Worm (Caenorhabditis elegans): ENCODE measurements around the gene cup-14.

The cup-14 gene

DNA sequence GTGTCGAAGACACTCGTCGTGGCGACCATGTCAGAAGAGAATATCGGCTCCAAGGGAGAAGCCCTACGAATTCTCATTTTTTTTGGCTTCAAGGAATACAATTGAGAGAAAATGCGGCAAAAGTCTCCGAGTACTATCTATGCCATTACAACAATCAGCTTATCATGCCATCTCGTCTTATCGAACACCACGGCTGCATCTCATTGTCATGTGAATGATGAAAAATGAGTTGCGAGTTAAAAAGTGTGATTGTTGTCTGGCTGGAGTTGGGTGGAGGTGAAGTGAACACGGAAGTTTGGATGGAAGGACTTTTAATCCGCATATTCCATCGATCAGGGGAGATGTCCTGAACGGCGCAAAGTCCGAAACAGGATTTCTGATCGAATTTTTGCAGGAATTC lies 11.1 kb downstream of the cup-14 start:
- no peak for TF ChIP-seq nhr-11 (tag; optimal IDR thresholded peaks at IDR 0.05)
- TF ChIP-seq nhr-19 (GFP tag; conservative IDR thresholded peaks at IDR 0.05), result no peak
- peak in 1 of 2 experiments; percentile 38 for TF ChIP-seq lin-35 (GFP tag; optimal IDR thresholded peaks at IDR 0.05)
- peak; percentile 51 for TF ChIP-seq elt-2 (tag; optimal IDR thresholded peaks at IDR 0.05)
- TF ChIP-seq efl-1 (optimal IDR thresholded peaks at IDR 0.05), result no peak
- peak in 1 of 2 experiments; percentile 86 for TF ChIP-seq efl-1 (GFP tag; optimal IDR thresholded peaks at IDR 0.05 in 1 of 2)
- no peak for TF ChIP-seq F16B12.6 (tag; optimal IDR thresholded peaks at IDR 0.05)
- peak in 1 of 2 experiments; percentile 14 for TF ChIP-seq mdl-1 (tag; optimal IDR thresholded peaks at IDR 0.05)
- peak; percentile 50 for TF ChIP-seq nhr-85 (tag)

DNA sequence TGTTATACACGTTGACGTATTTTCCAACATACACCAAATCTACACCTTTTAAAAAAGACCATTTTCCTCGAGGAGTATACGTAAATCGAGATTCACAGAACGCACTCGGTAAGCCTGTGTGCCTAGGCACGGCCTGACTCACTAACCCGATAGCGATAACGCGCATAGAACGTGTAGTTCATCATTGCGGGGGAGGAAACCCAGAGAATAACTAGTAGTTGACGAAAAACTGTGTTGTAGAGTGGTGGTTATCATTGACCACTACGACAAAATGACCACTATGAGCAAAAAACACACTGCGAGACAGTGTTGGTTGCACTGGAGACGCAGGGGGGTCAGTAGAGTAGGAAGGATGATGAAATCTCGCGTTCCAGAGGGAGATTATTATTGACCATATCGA lies 12.2 kb downstream of the cup-14 start:
- TF ChIP-seq ama-1 (optimal IDR thresholded peaks at IDR 0.05) (no peak), ceh-82 (tag; optimal IDR thresholded peaks at IDR 0.05) (no peak), dpl-1 (GFP tag; optimal IDR thresholded peaks at IDR 0.05) (no peak), efl-1 (optimal IDR thresholded peaks at IDR 0.05) (no peak), efl-1 (GFP tag; optimal IDR thresholded peaks at IDR 0.05 in 1 of 2) (peak in 1 of 2 experiments; percentile 80), ztf-11 (tag; optimal IDR thresholded peaks at IDR 0.05) (no peak), unc-98 (GFP tag; IDR thresholded peaks at IDR 0.05) (no peak), jun-1 (tag; optimal IDR thresholded peaks at IDR 0.05) (peak; percentile 40), mef-2 (tag; optimal IDR thresholded peaks at IDR 0.05) (no peak), lsy-2 (tag; optimal IDR thresholded peaks at IDR 0.05) (no peak), elt-2 (tag; optimal IDR thresholded peaks at IDR 0.05) (peak; percentile 16)

DNA sequence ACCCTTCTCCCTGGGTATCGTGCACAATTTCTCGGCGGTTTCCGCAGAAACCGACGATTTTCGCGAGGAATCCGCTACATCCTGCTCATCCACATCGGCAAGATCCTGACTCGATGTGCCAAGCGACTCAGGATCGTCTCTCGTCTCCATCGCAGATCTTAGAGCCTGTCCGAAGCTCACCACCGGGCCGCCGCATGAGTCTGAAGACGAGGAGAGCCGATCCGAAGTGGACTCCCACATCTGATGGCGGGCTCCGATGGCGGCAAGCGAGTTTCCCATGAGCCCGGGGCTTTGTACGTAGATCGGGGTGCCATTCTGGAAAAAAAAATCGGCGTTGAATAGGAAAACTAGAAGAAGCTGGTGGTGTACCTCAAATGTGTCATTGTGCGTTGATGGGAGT lies 13.7 kb downstream of the cup-14 start:
- no peak for TF ChIP-seq efl-1 (optimal IDR thresholded peaks at IDR 0.05)
- peak in 1 of 2 experiments; percentile 40 for TF ChIP-seq efl-1 (GFP tag; optimal IDR thresholded peaks at IDR 0.05 in 1 of 2)
- TF ChIP-seq nhr-85 (tag), result peak; percentile 19
- TF ChIP-seq efl-3 (GFP tag; optimal IDR thresholded peaks at IDR 0.05), result no peak
- TF ChIP-seq hpl-2 (GFP tag; optimal IDR thresholded peaks at IDR 0.05), result no peak
- no peak for TF ChIP-seq nhr-11 (tag; optimal IDR thresholded peaks at IDR 0.05)

DNA sequence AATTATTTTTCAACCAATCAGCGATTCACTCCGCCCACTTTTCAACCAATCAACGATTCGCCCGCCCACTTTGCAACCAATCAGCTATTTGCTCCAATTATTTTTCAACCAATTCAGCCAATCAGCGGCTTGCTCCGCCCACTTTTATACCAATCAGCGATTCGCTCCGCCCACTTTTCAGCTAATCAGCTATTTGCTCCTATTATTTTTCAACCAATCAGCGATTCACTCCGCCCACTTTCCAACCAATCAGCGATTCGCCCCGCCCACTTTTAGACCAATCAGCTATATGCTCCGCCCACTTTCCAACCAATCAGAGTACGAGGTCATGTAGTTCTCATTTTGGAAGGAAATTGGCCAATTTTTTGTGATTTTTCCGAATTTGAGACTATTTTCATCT lies 16.7 kb downstream of the cup-14 start:
- TF ChIP-seq ceh-8 (GFP tag; optimal IDR thresholded peaks at IDR 0.05) (no peak), ceh-82 (tag; optimal IDR thresholded peaks at IDR 0.05) (no peak), egl-27 (tag; optimal IDR thresholded peaks at IDR 0.05) (no peak), lin-35 (GFP tag; optimal IDR thresholded peaks at IDR 0.05) (no peak), nhr-84 (tag; optimal IDR thresholded peaks at IDR 0.05) (no peak), Y116A8C.19 (tag; optimal IDR thresholded peaks at IDR 0.05; ENCODE audit: borderline replicate concordance) (no peak), lin-13 (GFP tag; optimal IDR thresholded peaks at IDR 0.05) (no peak), grh-1 (GFP tag; IDR thresholded peaks at IDR 0.05) (no peak), F16B12.6 (tag; optimal IDR thresholded peaks at IDR 0.05) (no peak)

DNA sequence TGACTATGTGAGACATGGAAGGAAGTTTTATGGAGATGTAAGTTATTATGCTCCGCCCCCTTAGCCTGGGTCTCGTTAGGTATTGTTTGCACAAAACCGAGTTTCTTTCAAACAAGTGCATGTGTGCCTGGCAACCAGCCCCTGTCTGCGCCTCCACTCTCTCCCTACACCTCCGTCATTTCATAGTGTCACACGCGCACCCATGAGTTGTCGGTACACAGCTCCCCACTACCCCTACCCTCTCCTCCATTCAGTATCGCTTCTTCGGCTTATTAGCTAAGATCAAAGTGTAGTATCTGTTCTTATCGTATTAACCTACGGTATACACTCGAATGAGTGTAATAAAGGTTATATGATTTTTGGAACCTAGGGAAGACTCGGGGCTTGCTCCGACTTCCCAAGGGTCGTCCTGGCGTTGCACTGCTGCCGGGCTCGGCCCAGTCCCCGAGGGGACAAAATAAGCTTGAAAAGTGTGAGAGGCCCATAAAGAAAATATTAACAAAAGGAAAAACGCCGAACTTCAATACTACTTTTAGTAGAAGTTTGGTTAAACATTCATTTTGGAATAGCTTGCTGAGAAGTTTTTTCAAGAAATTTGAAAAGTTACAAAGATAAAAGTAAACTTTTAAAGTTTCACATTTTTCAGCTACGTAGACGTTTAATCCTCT lies 19.4 kb downstream of the cup-14 start:
- TF ChIP-seq nhr-20 (tag; optimal IDR thresholded peaks at IDR 0.05), result peak; percentile 35
- TF ChIP-seq nhr-19 (GFP tag; conservative IDR thresholded peaks at IDR 0.05), result peak; percentile 10; the same call in 1 of the 2 replicates
- TF ChIP-seq nhr-90 (tag; optimal IDR thresholded peaks at IDR 0.05; ENCODE audit: poor library complexity), result peak; percentile 60
- peak; percentile 73 for TF ChIP-seq snpc-4 (tag; optimal IDR thresholded peaks at IDR 0.05)
- TF ChIP-seq elt-2 (tag; optimal IDR thresholded peaks at IDR 0.05), result peak; percentile 62
- TF ChIP-seq nhr-47 (tag; optimal IDR thresholded peaks at IDR 0.05), result peak; percentile 49
- TF ChIP-seq nhr-71 (tag; optimal IDR thresholded peaks at IDR 0.05), result peak; percentile 38
- peak in 1 of 6 experiments; percentile 6 for TF ChIP-seq elt-3 (tag; optimal IDR thresholded peaks at IDR 0.05)
